Fruit fly (Drosophila melanogaster): ENCODE data around the gene CG16986.
A peak's percentile ranks its signal among the peaks of the same experiment; 100 is the strongest.

Gene CG16986

DNA sequence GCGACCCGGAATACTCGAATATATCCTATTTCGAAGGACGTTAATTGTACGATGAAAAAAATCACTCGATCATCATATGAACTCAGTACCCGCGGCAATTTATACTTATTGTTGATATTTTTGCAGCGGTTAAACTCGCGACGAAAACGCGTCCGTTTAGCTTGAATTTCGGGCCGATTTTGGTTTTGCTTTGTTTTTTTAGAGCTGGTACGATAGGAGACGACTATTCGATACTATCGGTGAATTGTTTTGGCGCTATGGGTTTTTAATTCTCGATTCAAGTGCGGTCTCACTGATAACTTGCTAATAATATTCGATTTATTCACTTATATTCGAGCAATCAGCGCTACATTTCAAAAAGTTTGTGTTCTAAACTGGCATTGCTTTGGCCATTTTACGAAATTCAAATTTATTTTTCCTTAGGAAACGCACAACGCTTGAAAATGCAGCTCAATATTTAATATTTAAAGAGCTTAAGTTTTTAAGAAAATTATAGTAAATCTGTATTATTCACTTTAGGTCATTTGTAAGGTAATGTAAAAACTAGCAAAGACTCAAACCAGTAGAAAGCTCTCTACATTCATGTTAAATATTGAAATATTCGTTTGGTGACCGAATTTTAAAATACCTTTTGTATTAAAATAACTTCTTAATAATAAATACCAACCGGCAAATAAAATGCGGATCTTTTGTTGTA lies 45.9 kb upstream of the CG16986 start, which contains the start of gene Spn (continued):
- TF ChIP-seq Spps (tag; optimal IDR thresholded peaks at IDR 0.05) (no peak), CG9797 (GFP tag; optimal IDR thresholded peaks at IDR 0.05) (peak; percentile 82), CG12391 (tag; optimal IDR thresholded peaks at IDR 0.05) (peak; percentile 15), az2 (GFP tag; optimal IDR thresholded peaks at IDR 0.05) (no peak), CG4424 (GFP tag; optimal IDR thresholded peaks at IDR 0.05) (peak; percentile 20), CG8359 (GFP tag; optimal IDR thresholded peaks at IDR 0.05; ENCODE audit: borderline replicate concordance) (peak; percentile 100), CG4360 (GFP tag; IDR thresholded peaks at IDR 0.05) (no peak), bsh (GFP tag; optimal IDR thresholded peaks at IDR 0.05) (peak in 1 of 2 experiments; percentile 24), CG31365 (tag; optimal IDR thresholded peaks at IDR 0.05) (peak; percentile 39), Hsf (GFP tag; optimal IDR thresholded peaks at IDR 0.05) (no peak), chinmo (GFP tag; IDR thresholded peaks at IDR 0.05; ENCODE audit: partially characterized antibody) (peak; percentile 99), pita (GFP tag; optimal IDR thresholded peaks at IDR 0.05) (peak; percentile 58), CG13424 (tag; optimal IDR thresholded peaks at IDR 0.05) (no peak), CG18599 (GFP tag; optimal IDR thresholded peaks at IDR 0.05) (peak; percentile 33), Mad (GFP tag; optimal IDR thresholded peaks at IDR 0.05) (peak; percentile 18), zen2 (GFP tag; IDR thresholded peaks at IDR 0.05; ENCODE audit: partially characterized antibody) (peak; percentile 99), CG13894 (tag; optimal IDR thresholded peaks at IDR 0.05) (no peak), Jarid2 (GFP tag; optimal IDR thresholded peaks at IDR 0.05) (peak; percentile 81), CG17359 (tag; optimal IDR thresholded peaks at IDR 0.05) (peak; percentile 0), Pdp1 (GFP tag; optimal IDR thresholded peaks at IDR 0.05) (peak in 1 of 2 experiments; percentile 48), slbo (GFP tag; IDR thresholded peaks at IDR 0.05) (peak; percentile 53; the same call in 1 of the 2 replicates), lilli (GFP tag; optimal IDR thresholded peaks at IDR 0.05) (peak; percentile 51), Hmr (GFP tag; optimal IDR thresholded peaks at IDR 0.05) (peak; percentile 73), Taf1 (GFP tag; IDR thresholded peaks at IDR 0.05) (no peak), hkb (optimal IDR thresholded peaks at IDR 0.05) (no peak), hkb (GFP tag; IDR thresholded peaks at IDR 0.05) (peak; percentile 47; the same call in 1 of the 2 replicates), twi (tag; optimal IDR thresholded peaks at IDR 0.05) (no peak), CG1792 (GFP tag; optimal IDR thresholded peaks at IDR 0.05) (peak; percentile 1), Hand (GFP tag; optimal IDR thresholded peaks at IDR 0.05) (peak; percentile 13), B-H2 (GFP tag; optimal IDR thresholded peaks at IDR 0.05) (peak; percentile 30), CG2712 (tag; optimal IDR thresholded peaks at IDR 0.05) (peak; percentile 39), CG11723 (GFP tag; optimal IDR thresholded peaks at IDR 0.05) (no peak), CG8478 (optimal IDR thresholded peaks at IDR 0.05) (no peak), pho (GFP tag; optimal IDR thresholded peaks at IDR 0.05) (peak; percentile 40), Sry-β (GFP tag; optimal IDR thresholded peaks at IDR 0.05) (peak; percentile 54), TFAM (GFP tag; optimal IDR thresholded peaks at IDR 0.05) (no peak), tna (GFP tag; IDR thresholded peaks at IDR 0.05; ENCODE audit: partially characterized antibody) (peak; percentile 97), sens (GFP tag) (peak; percentile 90), CG34224 (GFP tag; IDR thresholded peaks at IDR 0.05; ENCODE audit: partially characterized antibody) (peak; percentile 98), eyg (GFP tag; optimal IDR thresholded peaks at IDR 0.05) (no peak), zen (tag; optimal IDR thresholded peaks at IDR 0.05) (peak; percentile 46), nerfin-2 (GFP tag; IDR thresholded peaks at IDR 0.05; ENCODE audit: partially characterized antibody) (peak; percentile 95), HmgZ (tag; optimal IDR thresholded peaks at IDR 0.05) (peak; percentile 70), Sox100B (GFP tag; optimal IDR thresholded peaks at IDR 0.05) (no peak), CG31441 (GFP tag; IDR thresholded peaks at IDR 0.05) (no peak), sob (GFP tag; IDR thresholded peaks at IDR 0.05) (peak; percentile 60), nom (GFP tag; optimal IDR thresholded peaks at IDR 0.05) (peak; percentile 31), CG12104 (GFP tag; optimal IDR thresholded peaks at IDR 0.05) (no peak), da (GFP tag; optimal IDR thresholded peaks at IDR 0.05) (no peak)

Data from whole organism, embryonic.